Fruit fly (Drosophila melanogaster): Measurements from ENCODE around the gene hiw.

hiw gene

DNA sequence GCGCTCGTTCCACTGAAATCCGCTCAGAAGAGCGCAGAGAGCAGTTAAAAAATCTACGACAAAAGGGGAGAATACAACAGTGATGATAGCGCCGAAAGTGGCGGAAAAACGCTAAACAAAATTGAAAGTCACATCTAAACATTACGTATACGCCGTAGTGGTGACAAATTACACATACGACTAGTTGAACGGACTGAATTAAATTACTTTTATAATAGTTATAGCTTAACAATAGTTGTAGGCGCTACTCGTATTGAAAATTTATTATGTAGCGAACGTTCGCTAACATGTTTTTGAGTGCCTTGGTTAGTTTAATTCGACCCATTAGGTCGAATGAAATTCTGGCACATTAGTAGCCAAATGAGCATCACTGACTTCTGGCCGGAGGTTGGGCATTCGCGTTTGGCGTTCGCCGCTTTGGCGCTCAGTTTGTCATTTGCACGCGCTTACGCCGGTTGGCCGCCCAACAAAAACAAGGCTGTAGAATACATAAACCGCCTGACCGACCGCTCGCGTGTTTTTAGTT is 19.5 kb downstream of the hiw start, which contains the start of gene CG5541 (continued):
- TF ChIP-seq CG4282 (GFP tag; optimal IDR thresholded peaks at IDR 0.05) (no peak), CG17186 (GFP tag; optimal IDR thresholded peaks at IDR 0.05) (no peak), CG34224 (GFP tag; IDR thresholded peaks at IDR 0.05; ENCODE audit: partially characterized antibody) (no peak), CG3838 (GFP tag; optimal IDR thresholded peaks at IDR 0.05) (no peak), HmgZ (tag; optimal IDR thresholded peaks at IDR 0.05) (peak; percentile 21), Dbx (GFP tag; IDR thresholded peaks at IDR 0.05) (0 out of 3 replicates have a peak, but pooled peaks have one; percentile 24), CG8944 (GFP tag; optimal IDR thresholded peaks at IDR 0.05) (no peak), zen (tag; optimal IDR thresholded peaks at IDR 0.05) (no peak), CG10462 (GFP tag; optimal IDR thresholded peaks at IDR 0.05) (no peak), Pdp1 (GFP tag; optimal IDR thresholded peaks at IDR 0.05) (peak in 1 of 2 experiments; percentile 66), dan (GFP tag; IDR thresholded peaks at IDR 0.05) (no peak), oc (tag; optimal IDR thresholded peaks at IDR 0.05) (no peak), CG9932 (GFP tag; IDR thresholded peaks at IDR 0.05) (peak; percentile 57), CG10267 (tag; optimal IDR thresholded peaks at IDR 0.05) (no peak), ara (GFP tag; IDR thresholded peaks at IDR 0.05) (no peak), CG7745 (tag; optimal IDR thresholded peaks at IDR 0.05) (no peak), chm (GFP tag; IDR thresholded peaks at IDR 0.05) (0 out of 2 replicates have a peak, but pooled peaks have one; percentile 10), Hand (GFP tag; optimal IDR thresholded peaks at IDR 0.05) (peak; percentile 20), phol (tag; optimal IDR thresholded peaks at IDR 0.05) (peak; percentile 6), HmgD (GFP tag; optimal IDR thresholded peaks at IDR 0.05) (no peak), Mad (GFP tag; optimal IDR thresholded peaks at IDR 0.05) (peak; percentile 16), CG4854 (GFP tag; optimal IDR thresholded peaks at IDR 0.05) (no peak), Dfd (GFP tag; optimal IDR thresholded peaks at IDR 0.05) (no peak), CG4617 (GFP tag; optimal IDR thresholded peaks at IDR 0.05; ENCODE audit: borderline replicate concordance) (no peak), scrt (GFP tag; optimal IDR thresholded peaks at IDR 0.05) (peak; percentile 4), CG11560 (tag; IDR thresholded peaks at IDR 0.05) (no peak), Blimp-1 (GFP tag; optimal IDR thresholded peaks at IDR 0.05) (no peak), CG14710 (tag; optimal IDR thresholded peaks at IDR 0.05) (no peak), Neu2 (GFP tag; optimal IDR thresholded peaks at IDR 0.05; ENCODE audit: borderline replicate concordance) (no peak), tll (GFP tag; optimal IDR thresholded peaks at IDR 0.05) (no peak), lmd (GFP tag; IDR thresholded peaks at IDR 0.05) (no peak), mam (GFP tag; optimal IDR thresholded peaks at IDR 0.05) (peak; percentile 17), Fer1 (GFP tag; optimal IDR thresholded peaks at IDR 0.05) (peak; percentile 56), CG7839 (tag; optimal IDR thresholded peaks at IDR 0.05) (no peak), chif (GFP tag; optimal IDR thresholded peaks at IDR 0.05) (no peak), zfh1 (GFP tag; IDR thresholded peaks at IDR 0.05) (no peak), CG10147 (GFP tag; optimal IDR thresholded peaks at IDR 0.05) (peak; percentile 44), az2 (GFP tag; optimal IDR thresholded peaks at IDR 0.05) (no peak), CG9437 (GFP tag; optimal IDR thresholded peaks at IDR 0.05) (peak; percentile 72), Camta (GFP tag; optimal IDR thresholded peaks at IDR 0.05) (no peak), tx (GFP tag; optimal IDR thresholded peaks at IDR 0.05) (no peak), disco-r (GFP tag; optimal IDR thresholded peaks at IDR 0.05) (no peak), CG8290 (GFP tag; optimal IDR thresholded peaks at IDR 0.05) (no peak), CG8290 (tag; optimal IDR thresholded peaks at IDR 0.05) (no peak), Xbp1 (GFP tag; optimal IDR thresholded peaks at IDR 0.05) (no peak), CG4820 (GFP tag; optimal IDR thresholded peaks at IDR 0.05) (no peak), CG8281 (tag; optimal IDR thresholded peaks at IDR 0.05) (no peak), Aef1 (GFP tag; IDR thresholded peaks at IDR 0.05) (no peak), klu (GFP tag; IDR thresholded peaks at IDR 0.05) (no peak), Ssrp (tag; optimal IDR thresholded peaks at IDR 0.05) (no peak), vvl (GFP tag; IDR thresholded peaks at IDR 0.05) (no peak)
